Worm (Caenorhabditis elegans) whole organism, mixed stage, embryonic: Measurements from ENCODE around the gene scl-18.

Source experiments
- lin-13 ChIP-seq: fragments of 150-350 bp; optimal IDR thresholded peaks from 2 replicates; lab custom pipeline; 2014; ENCODE audit warnings: missing biosample characterization, missing genetic modification characterization
- mab-5 ChIP-seq: fragments of 150-350 bp; optimal IDR thresholded peaks from 2 replicates; lab custom pipeline; 2014; ENCODE audit warnings: missing biosample characterization, missing genetic modification characterization
- ztf-11 ChIP-seq: fragments of 150-350 bp; optimal IDR thresholded peaks from 2 replicates; lab custom pipeline; 2014; ENCODE audit warnings: missing biosample characterization, missing genetic modification characterization

DNA sequence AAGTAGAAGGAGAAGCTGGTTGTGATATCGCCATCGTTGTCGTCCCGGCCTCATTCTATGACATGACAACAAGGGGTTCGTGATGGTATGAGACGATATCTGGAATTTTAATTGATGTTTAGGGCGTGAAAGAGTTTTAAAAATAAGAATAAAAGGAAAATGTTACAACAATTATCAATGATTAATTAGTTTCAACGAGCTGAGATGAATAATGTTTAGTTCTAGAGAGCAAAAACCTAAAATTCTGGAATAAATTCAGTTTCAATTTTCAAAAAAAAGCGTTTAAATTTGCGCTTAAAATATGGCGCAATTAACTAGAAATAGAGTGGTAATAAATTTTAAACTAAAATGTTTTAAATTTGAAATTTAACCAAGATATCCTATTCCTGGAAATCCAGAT lies 38.3 kb upstream of the scl-18 start, which contains the start of gene H01G02.3:
- no peak for TF ChIP-seq lin-13
- no peak for TF ChIP-seq mab-5 (tag; lab: Kevin White, UChicago)
- TF ChIP-seq ztf-11 (tag; lab: Kevin White, UChicago), result no peak
